Fruit fly (Drosophila melanogaster): Measurements from ENCODE around the gene Kdsr.

dm6 chr3R:25292864-25293284 lies 30.6 kb upstream of the Kdsr start, which contains the start of gene CG31098:
- no peak for TF ChIP-seq CG8478 (optimal IDR thresholded peaks at IDR 0.05)
- TF ChIP-seq CTCF (optimal IDR thresholded peaks at IDR 0.05), result no peak
